Worm (Caenorhabditis elegans) whole organism, late embryonic: ENCODE data around the gene clpr-2.
A peak's percentile ranks its signal among the peaks of the same experiment; 100 is the strongest.

ENCODE experiments used
- C08G9.2 ChIP-seq: sonication (generic microtip); optimal IDR thresholded peaks from 2 replicates; lab custom pipeline; 2016; ENCODE audit warnings: mild to moderate bottlenecking, missing genetic modification characterization, moderate library complexity, missing compliant biosample characterization
- C38D4.7 ChIP-seq: fragments of 200-800 bp; sonication (Bioruptor generic); optimal IDR thresholded peaks from 2 replicates; lab custom pipeline; 2018; ENCODE audit warnings: mild to moderate bottlenecking, missing genetic modification characterization, moderate library complexity, missing compliant biosample characterization
- F13H6.1 ChIP-seq: sonication (generic microtip); optimal IDR thresholded peaks from 2 replicates; lab custom pipeline; 2016; ENCODE audit warnings: missing genetic modification characterization, missing compliant biosample characterization
- K02D7.2 ChIP-seq: sonication (generic microtip); optimal IDR thresholded peaks from 2 replicates; lab custom pipeline; 2017; ENCODE audit warnings: mild to moderate bottlenecking, missing genetic modification characterization, missing compliant biosample characterization
- Y22D7AL.16 ChIP-seq: sonication (generic microtip); optimal IDR thresholded peaks from 2 replicates; lab custom pipeline; 2016; ENCODE audit warnings: missing genetic modification characterization, missing compliant biosample characterization
- ahr-1 ChIP-seq: sonication (generic microtip); optimal IDR thresholded peaks from 2 replicates; lab custom pipeline; 2016; ENCODE audit warnings: missing genetic modification characterization, missing compliant biosample characterization
- ama-1 ChIP-seq: fragments of 150-350 bp; optimal IDR thresholded peaks from 2 replicates; lab custom pipeline; 2014
- ceh-14 ChIP-seq: sonication (generic microtip); optimal IDR thresholded peaks from 2 replicates; lab custom pipeline; 2016; ENCODE audit warnings: missing genotype, missing genetic modification characterization, missing compliant biosample characterization
- ceh-19 ChIP-seq: fragments of 200-800 bp; sonication (Bioruptor generic); optimal IDR thresholded peaks from 2 replicates; lab custom pipeline; 2018; ENCODE audit warnings: mild to moderate bottlenecking, missing genetic modification characterization, missing compliant biosample characterization
- ceh-22 ChIP-seq: sonication (generic microtip); optimal IDR thresholded peaks from 2 replicates; lab custom pipeline; 2017; ENCODE audit warnings: missing biosample characterization, missing genetic modification characterization
- ceh-24 ChIP-seq: sonication (generic microtip); optimal IDR thresholded peaks from 2 replicates; lab custom pipeline; 2016; ENCODE audit warnings: mild to moderate bottlenecking, missing genetic modification characterization, missing compliant biosample characterization
- ceh-30 ChIP-seq: fragments of 150-350 bp; optimal IDR thresholded peaks from 2 replicates; lab custom pipeline; 2014; ENCODE audit warnings: missing biosample characterization, missing genetic modification characterization
- ceh-31 ChIP-seq: sonication (generic microtip); optimal IDR thresholded peaks from 2 replicates; lab custom pipeline; 2016; ENCODE audit warnings: missing genetic modification characterization, missing compliant biosample characterization
- ceh-34 ChIP-seq: sonication (generic microtip); optimal IDR thresholded peaks from 2 replicates; lab custom pipeline; 2016; ENCODE audit warnings: mild to moderate bottlenecking, missing genetic modification characterization, missing compliant biosample characterization
- ceh-45 ChIP-seq: fragments of 200-800 bp; sonication (Bioruptor generic); IDR thresholded peaks from 2 replicates; pipeline ENCODE4 v1.3.6; 2022; ENCODE audit warnings: missing genetic modification reagents, missing genetic modification characterization, missing compliant biosample characterization
- ceh-48 ChIP-seq: sonication (generic microtip); optimal IDR thresholded peaks from 2 replicates; lab custom pipeline; 2016; ENCODE audit warnings: missing genetic modification characterization, inconsistent platforms, missing compliant biosample characterization
- ceh-6 ChIP-seq: fragments of 200-800 bp; sonication (Bioruptor generic); optimal IDR thresholded peaks from 2 replicates; lab custom pipeline; 2018; ENCODE audit warnings: mild to moderate bottlenecking, missing genetic modification characterization, missing compliant biosample characterization
- ceh-9 ChIP-seq: sonication (generic microtip); optimal IDR thresholded peaks from 2 replicates; lab custom pipeline; 2016; ENCODE audit warnings: mild to moderate bottlenecking, missing genetic modification characterization, inconsistent platforms, missing compliant biosample characterization
- dmd-4 ChIP-seq: sonication (generic microtip); optimal IDR thresholded peaks from 2 replicates; lab custom pipeline; 2016; ENCODE audit warnings: borderline replicate concordance, missing genetic modification characterization, missing compliant biosample characterization
- dve-1 ChIP-seq: sonication (generic microtip); optimal IDR thresholded peaks from 2 replicates; lab custom pipeline; 2017; ENCODE audit warnings: antibody characterized with exemption, mild to moderate bottlenecking, missing genetic modification characterization, missing compliant biosample characterization
- elt-2 ChIP-seq: sonication (generic microtip); optimal IDR thresholded peaks from 2 replicates; lab custom pipeline; 2016; ENCODE audit warnings: missing genetic modification reagents, missing genetic modification characterization, missing compliant biosample characterization
- ets-4 ChIP-seq: sonication (generic microtip); optimal IDR thresholded peaks from 2 replicates; lab custom pipeline; 2016; ENCODE audit warnings: missing genetic modification characterization, missing compliant biosample characterization
- eyg-1 ChIP-seq: sonication (generic microtip); optimal IDR thresholded peaks from 2 replicates; lab custom pipeline; 2016; ENCODE audit warnings: missing genotype, missing genetic modification characterization, missing compliant biosample characterization
- fax-1 ChIP-seq: sonication (generic microtip); optimal IDR thresholded peaks from 2 replicates; lab custom pipeline; 2016; ENCODE audit warnings: missing genotype, missing genetic modification characterization, missing compliant biosample characterization
- fkh-10 ChIP-seq: fragments of 150-350 bp; optimal IDR thresholded peaks from 2 replicates; lab custom pipeline; 2014; ENCODE audit warnings: missing biosample characterization, missing genetic modification reagents, missing genetic modification characterization
- hlh-6 ChIP-seq: sonication (generic microtip); optimal IDR thresholded peaks from 2 replicates; lab custom pipeline; 2016; ENCODE audit warnings: missing genotype, missing genetic modification characterization, missing compliant biosample characterization
- hlh-8 ChIP-seq: sonication (generic microtip); optimal IDR thresholded peaks from 2 replicates; lab custom pipeline; 2016; ENCODE audit warnings: missing genotype, missing genetic modification characterization, missing compliant biosample characterization
- madf-2 ChIP-seq: sonication (generic microtip); optimal IDR thresholded peaks from 2 replicates; lab custom pipeline; 2017; ENCODE audit warnings: missing genetic modification characterization, missing compliant biosample characterization
- mec-3 ChIP-seq: sonication (generic microtip); optimal IDR thresholded peaks from 2 replicates; lab custom pipeline; 2016; ENCODE audit warnings: borderline replicate concordance, missing genetic modification characterization, missing compliant biosample characterization
- npax-4 ChIP-seq: sonication (generic microtip); optimal IDR thresholded peaks from 2 replicates; lab custom pipeline; 2016; ENCODE audit warnings: missing genetic modification characterization, missing compliant biosample characterization
- pag-3 ChIP-seq: sonication (generic microtip); optimal IDR thresholded peaks from 2 replicates; lab custom pipeline; 2016; ENCODE audit warnings: missing compliant biosample characterization, missing genetic modification characterization, borderline replicate concordance
- pat-9 ChIP-seq: fragments of 200-800 bp; sonication (Bioruptor generic); optimal IDR thresholded peaks from 2 replicates; lab custom pipeline; 2018; ENCODE audit warnings: mild to moderate bottlenecking, missing genetic modification characterization, moderate library complexity, missing compliant biosample characterization
- pax-1 ChIP-seq: fragments of 150-350 bp; optimal IDR thresholded peaks from 2 replicates; lab custom pipeline; 2014; ENCODE audit warnings: missing biosample characterization, missing genetic modification characterization
- pha-2 ChIP-seq: sonication (generic microtip); optimal IDR thresholded peaks from 2 replicates; lab custom pipeline; 2017; ENCODE audit warnings: mild to moderate bottlenecking, missing genetic modification characterization, missing compliant biosample characterization
- pqm-1 ChIP-seq: sonication (generic microtip); optimal IDR thresholded peaks from 2 replicates; lab custom pipeline; 2016; ENCODE audit warnings: missing genetic modification characterization, missing compliant biosample characterization
- pros-1 ChIP-seq: fragments of 150-350 bp; optimal IDR thresholded peaks from 2 replicates; lab custom pipeline; 2014; ENCODE audit warnings: missing biosample characterization, missing genetic modification reagents, missing genetic modification characterization
- ref-2 ChIP-seq: sonication (generic microtip); optimal IDR thresholded peaks from 2 replicates; lab custom pipeline; 2016; ENCODE audit warnings: missing genetic modification characterization, missing compliant biosample characterization
- rnt-1 ChIP-seq: sonication (generic microtip); optimal IDR thresholded peaks from 2 replicates; lab custom pipeline; 2016; ENCODE audit warnings: missing genetic modification characterization, missing compliant biosample characterization
- sdc-2 ChIP-seq: sonication (generic microtip); optimal IDR thresholded peaks from 2 replicates; lab custom pipeline; 2016; ENCODE audit warnings: missing genotype, missing genetic modification characterization, missing compliant biosample characterization
- sox-2 ChIP-seq: fragments of 200-800 bp; sonication (Bioruptor generic); IDR thresholded peaks from 2 replicates; pipeline ENCODE4 v1.3.6; 2022; ENCODE audit warnings: missing genetic modification reagents, missing genetic modification characterization, missing compliant biosample characterization
- tbx-2 ChIP-seq: sonication (generic microtip); optimal IDR thresholded peaks from 2 replicates; lab custom pipeline; 2016; ENCODE audit warnings: missing genetic modification characterization, missing compliant biosample characterization
- tbx-7 ChIP-seq: sonication (generic microtip); optimal IDR thresholded peaks from 2 replicates; lab custom pipeline; 2016; ENCODE audit warnings: missing genotype, missing genetic modification characterization, missing compliant biosample characterization
- ttx-3 ChIP-seq: sonication (generic microtip); optimal IDR thresholded peaks from 2 replicates; lab custom pipeline; 2016; ENCODE audit warnings: missing genetic modification reagents, missing genetic modification characterization, missing compliant biosample characterization
- unc-3 ChIP-seq, 2 experiments: fragments of 200-800 bp in 1 of 2; sonication (Bioruptor generic) in 1 of 2; sonication (generic microtip) in 1 of 2; conservative IDR thresholded peaks in 1 of 2; optimal IDR thresholded peaks in 1 of 2; 2 replicates each; pipeline versions ENCODE4 v1.3.6 to Lab custom; 2016 to 2022; ENCODE audit warnings: missing compliant biosample characterization in 2 of 2, missing genetic modification characterization in 2 of 2, missing genetic modification reagents in 1 of 2
- unc-55 ChIP-seq: sonication (generic microtip); optimal IDR thresholded peaks from 2 replicates; lab custom pipeline; 2017; ENCODE audit warnings: missing biosample characterization, missing genetic modification reagents, missing genetic modification characterization
- ztf-16 ChIP-seq: sonication (generic microtip); optimal IDR thresholded peaks from 2 replicates; lab custom pipeline; 2017; ENCODE audit warnings: missing genetic modification characterization, missing compliant biosample characterization

clpr-2 gene

ce11 chrII:1246855-1247259 is 11.9 kb upstream of the clpr-2 start (continued):
- TF ChIP-seq ceh-24 (tag; lab: Kevin White, UChicago) (no peak), ceh-34 (tag; lab: Kevin White, UChicago) (peak; percentile 81), sdc-2 (tag; lab: Kevin White, UChicago) (peak; percentile 54), ceh-9 (tag; lab: Kevin White, UChicago) (no peak), ztf-16 (peak; percentile 6), pros-1 (peak; percentile 90), unc-55 (peak; percentile 88), mec-3 (tag; lab: Kevin White, UChicago) (no peak), ets-4 (tag; lab: Kevin White, UChicago) (peak; percentile 48), fax-1 (tag; lab: Kevin White, UChicago) (peak; percentile 34), ceh-45 (GFP tag; lab: Robert Waterston, UW) (no peak), sox-2 (GFP tag; lab: Robert Waterston, UW) (no peak), K02D7.2 (no peak), ceh-22 (tag; lab: Kevin White, UChicago) (peak; percentile 51), eyg-1 (tag; lab: Kevin White, UChicago) (peak; percentile 16)
- TF ChIP-seq, all 69 proteins: peak for 34

ce11 chrII:1252259-1252658 is 6.5 kb upstream of the clpr-2 start, which contains the start of gene lin-42:
lin-42 (minus strand) TSS chrII:1252359.
- no peak for TF ChIP-seq ama-1
- TF ChIP-seq pag-3 (tag; lab: Kevin White, UChicago) = no peak
- TF ChIP-seq dve-1 (tag; lab: Kevin White, UChicago) = no peak
- no peak for TF ChIP-seq mec-3 (tag; lab: Kevin White, UChicago)
- no peak for TF ChIP-seq ttx-3 (tag; lab: Kevin White, UChicago)
- no peak for TF ChIP-seq pros-1
- TF ChIP-seq ceh-45 (GFP tag; lab: Robert Waterston, UW) = no peak
- no peak for TF ChIP-seq unc-3 (GFP tag; conservative IDR thresholded peaks at IDR 0.05; lab: Robert Waterston, UW)
- no peak for TF ChIP-seq unc-3 (tag; optimal IDR thresholded peaks at IDR 0.05; lab: Kevin White, UChicago)
- no peak for TF ChIP-seq madf-2 (tag; lab: Kevin White, UChicago)
- no peak for TF ChIP-seq pax-1 (tag; lab: Kevin White, UChicago)
- no peak for TF ChIP-seq ceh-6 (GFP tag; lab: Kevin White, UChicago)
- no peak for TF ChIP-seq rnt-1 (tag; lab: Kevin White, UChicago)
- TF ChIP-seq ref-2 (tag; lab: Kevin White, UChicago) = no peak
- no peak for TF ChIP-seq ceh-19
- TF ChIP-seq ahr-1 (tag; lab: Kevin White, UChicago) = no peak
- TF ChIP-seq hlh-6 (tag; lab: Kevin White, UChicago) = no peak
- TF ChIP-seq ceh-48 (tag; lab: Kevin White, UChicago) = no peak
- no peak for TF ChIP-seq tbx-7 (tag; lab: Kevin White, UChicago)
- TF ChIP-seq sdc-2 (tag; lab: Kevin White, UChicago) = no peak
- no peak for TF ChIP-seq fax-1 (tag; lab: Kevin White, UChicago)

ce11 chrII:1255637-1256036 is 3.1 kb upstream of the clpr-2 start, which contains the start of gene clec-119:
clec-119 (plus strand) TSS chrII:1255937.
- TF ChIP-seq Y22D7AL.16 (no peak), ceh-48 (tag; lab: Kevin White, UChicago) (no peak), K02D7.2 (no peak), pha-2 (tag; lab: Kevin White, UChicago) (no peak), ceh-30 (tag; lab: Kevin White, UChicago) (no peak), pqm-1 (tag; lab: Kevin White, UChicago) (no peak), fax-1 (tag; lab: Kevin White, UChicago) (no peak), ama-1 (no peak), ttx-3 (tag; lab: Kevin White, UChicago) (no peak), dmd-4 (tag; lab: Kevin White, UChicago) (no peak), ceh-22 (tag; lab: Kevin White, UChicago) (no peak)

- no peak for TF ChIP-seq fkh-10
- TF ChIP-seq ceh-14 (tag; lab: Kevin White, UChicago) = no peak
- TF ChIP-seq npax-4 = no peak
- TF ChIP-seq mec-3 (tag; lab: Kevin White, UChicago) = no peak
- TF ChIP-seq C08G9.2 (tag; lab: Kevin White, UChicago) = no peak
- TF ChIP-seq pat-9 (tag; lab: Kevin White, UChicago) = no peak
- no peak for TF ChIP-seq ceh-34 (tag; lab: Kevin White, UChicago)
- TF ChIP-seq hlh-8 = no peak
- TF ChIP-seq elt-2 (tag; lab: Kevin White, UChicago) = no peak
- no peak for TF ChIP-seq C38D4.7 (GFP tag; lab: Kevin White, UChicago)
- TF ChIP-seq F13H6.1 (tag; lab: Kevin White, UChicago) = no peak
- no peak for TF ChIP-seq tbx-2 (tag; lab: Kevin White, UChicago)
- no peak for TF ChIP-seq ceh-19
- TF ChIP-seq rnt-1 (tag; lab: Kevin White, UChicago) = no peak
- no peak for TF ChIP-seq ceh-31 (tag; lab: Kevin White, UChicago)
- no peak for TF ChIP-seq ceh-9 (tag; lab: Kevin White, UChicago)
- TF ChIP-seq, all 69 proteins: peak for 0
These were observed 2.0 kb upstream of the clpr-2 start for ce11 chrII:1256742-1257141.
